Worm (Caenorhabditis elegans): ENCODE results near the gene rhr-2.

rhr-2 gene

DNA sequence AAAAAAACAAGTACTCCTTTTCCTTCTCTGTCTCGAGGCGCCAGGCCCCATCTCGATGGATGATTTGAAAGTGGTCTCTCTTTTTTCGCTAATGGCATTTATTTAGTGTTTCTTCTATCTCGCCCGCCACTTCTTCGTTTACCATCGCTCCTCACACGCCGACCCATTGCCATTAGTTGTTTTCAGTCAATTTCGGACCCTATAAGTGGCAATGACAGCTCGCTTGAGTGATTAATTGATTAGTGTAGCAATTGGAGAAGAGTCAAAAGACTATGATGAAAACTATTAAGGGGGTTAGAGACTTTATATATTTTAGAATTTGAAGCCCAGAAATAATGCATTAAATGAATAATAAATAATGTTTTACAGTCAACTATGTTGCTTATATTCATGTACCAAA lies 23.6 kb downstream of the rhr-2 start:
- TF ChIP-seq nhr-76 (tag; optimal IDR thresholded peaks at IDR 0.05) (no peak), lin-15B (tag; optimal IDR thresholded peaks at IDR 0.05) (no peak), unc-62 (GFP tag; optimal IDR thresholded peaks at IDR 0.05) (no peak), ZK546.5 (tag; optimal IDR thresholded peaks at IDR 0.05) (no peak)

DNA sequence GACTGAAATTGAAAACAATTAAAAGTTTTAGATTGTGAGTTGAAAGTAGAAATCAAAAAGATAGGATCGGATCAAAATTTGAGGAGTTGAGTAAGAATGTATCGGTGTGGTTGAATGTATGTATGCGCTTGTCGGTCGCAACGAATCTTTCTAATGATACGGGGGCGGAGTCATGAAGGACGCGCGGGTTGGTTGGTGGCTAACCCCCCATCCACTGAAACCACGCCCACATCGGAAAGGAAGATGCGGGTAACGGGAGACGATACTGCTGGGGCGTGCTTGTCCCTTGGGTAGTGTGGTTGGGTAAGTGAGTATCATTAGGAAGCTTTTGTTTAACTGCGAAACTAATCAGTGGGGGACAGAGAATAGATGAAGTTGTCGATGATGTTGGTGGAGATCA lies 24.6 kb downstream of the rhr-2 start, which contains the start of gene ceh-32:
TSS of gene ceh-32 (minus strand) at position 2 of the 400 bp plus-strand sequence.
- TF ChIP-seq nfya-1 (tag; optimal IDR thresholded peaks at IDR 0.05; ENCODE audit: insufficient read depth) (peak; percentile 81), nhr-11 (tag; optimal IDR thresholded peaks at IDR 0.05) (no peak)

DNA sequence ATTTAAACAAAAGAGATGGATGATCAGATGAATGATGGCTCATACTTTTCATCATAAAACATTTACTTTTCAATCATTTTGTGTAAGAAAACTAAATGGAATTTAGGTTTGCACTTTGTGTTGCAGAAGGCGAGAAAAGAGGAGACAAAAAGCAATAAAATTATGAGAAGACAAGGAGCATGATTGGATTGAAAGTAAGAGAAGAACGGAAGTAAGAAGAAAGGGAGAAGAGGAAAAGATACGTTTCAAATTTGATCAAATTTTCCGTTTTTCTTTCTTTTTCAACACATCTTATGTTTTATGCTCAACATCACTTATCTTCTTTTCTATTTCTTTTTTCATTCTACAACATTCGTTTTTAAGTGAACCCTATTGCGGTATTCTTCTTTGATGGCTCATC lies 25.3 kb downstream of the rhr-2 start:
- TF ChIP-seq mdl-1 (tag; optimal IDR thresholded peaks at IDR 0.05) (no peak), fkh-10 (GFP tag; optimal IDR thresholded peaks at IDR 0.05) (peak; percentile 86), ztf-4 (tag; optimal IDR thresholded peaks at IDR 0.05) (no peak)

DNA sequence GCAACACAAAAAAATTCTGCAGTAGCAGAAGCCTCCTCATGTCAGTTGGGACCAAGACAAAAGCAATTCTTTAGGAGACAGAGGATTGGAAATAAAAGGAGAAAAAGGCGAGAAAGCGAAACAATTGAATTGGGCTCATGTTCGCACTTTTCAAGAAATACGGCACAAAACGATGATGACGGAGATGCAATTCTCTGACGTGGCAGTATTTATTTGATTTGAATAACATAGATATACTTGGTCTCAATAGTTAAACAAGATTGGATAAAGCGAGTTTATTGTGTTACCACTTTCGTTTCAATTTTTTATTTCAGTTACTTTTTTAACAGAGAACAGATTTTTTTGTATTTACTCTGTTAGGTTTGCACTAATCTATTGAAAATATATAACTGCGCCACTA lies 32.5 kb downstream of the rhr-2 start:
- TF ChIP-seq ZK546.5 (tag; optimal IDR thresholded peaks at IDR 0.05): no peak
- no peak for TF ChIP-seq nhr-76 (tag; optimal IDR thresholded peaks at IDR 0.05)
- TF ChIP-seq skn-1 (tag; optimal IDR thresholded peaks at IDR 0.05): no peak
- peak; percentile 84 for TF ChIP-seq fkh-10 (GFP tag; optimal IDR thresholded peaks at IDR 0.05)
- no peak for TF ChIP-seq nhr-23 (tag; optimal IDR thresholded peaks at IDR 0.05)

DNA sequence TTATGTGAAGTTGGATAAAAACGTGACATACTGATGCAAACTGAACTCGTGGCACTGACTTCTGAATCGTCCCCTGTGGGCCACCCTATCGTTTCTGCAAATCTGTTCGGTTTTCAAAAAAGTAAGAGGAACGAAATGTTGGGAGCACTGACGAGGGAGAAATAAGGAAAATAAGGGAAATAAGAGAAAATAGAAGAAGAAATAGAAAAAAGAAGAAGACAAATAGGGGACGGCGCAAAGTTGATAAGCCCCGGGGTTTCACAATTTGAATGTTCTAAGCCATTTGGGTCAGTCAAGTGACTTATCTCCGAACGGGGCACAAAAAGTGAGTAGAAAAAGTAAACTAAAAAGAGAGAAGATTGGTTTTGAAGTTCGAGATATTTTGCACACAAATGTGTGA lies 34.4 kb downstream of the rhr-2 start, which contains the start of gene W05E10.5:
TSS of gene W05E10.5 (minus strand) at position 101 of the 400 bp plus-strand sequence.
- TF ChIP-seq nhr-12 (tag; optimal IDR thresholded peaks at IDR 0.05): no peak
- no peak for TF ChIP-seq ceh-28 (tag; optimal IDR thresholded peaks at IDR 0.05)
- no peak for TF ChIP-seq mdl-1 (tag; optimal IDR thresholded peaks at IDR 0.05)
- no peak for TF ChIP-seq hmg-11 (tag; optimal IDR thresholded peaks at IDR 0.05)
- no peak for TF ChIP-seq pha-4 (tag; optimal IDR thresholded peaks at IDR 0.05)
- no peak for TF ChIP-seq nhr-11 (tag; optimal IDR thresholded peaks at IDR 0.05)
- TF ChIP-seq sea-2 (GFP tag; optimal IDR thresholded peaks at IDR 0.05): no peak
- no peak for TF ChIP-seq nhr-67 (tag; optimal IDR thresholded peaks at IDR 0.05)
- no peak for TF ChIP-seq ceh-9 (tag; optimal IDR thresholded peaks at IDR 0.05)
- no peak for TF ChIP-seq fkh-2 (tag; optimal IDR thresholded peaks at IDR 0.05)
- TF ChIP-seq jun-1 (tag; optimal IDR thresholded peaks at IDR 0.05): no peak
- no peak for TF ChIP-seq R02D3.7 (tag; optimal IDR thresholded peaks at IDR 0.05)
- TF ChIP-seq fkh-10 (GFP tag; optimal IDR thresholded peaks at IDR 0.05): no peak
- no peak for TF ChIP-seq snpc-4 (tag; optimal IDR thresholded peaks at IDR 0.05)
- no peak for TF ChIP-seq tbx-2 (tag; optimal IDR thresholded peaks at IDR 0.05)
- no peak for TF ChIP-seq elt-1 (tag; optimal IDR thresholded peaks at IDR 0.05)
- no peak for TF ChIP-seq nhr-28 (tag; optimal IDR thresholded peaks at IDR 0.05)
- no peak for TF ChIP-seq lsy-12 (tag; optimal IDR thresholded peaks at IDR 0.05)
- no peak for TF ChIP-seq nhr-237 (tag; optimal IDR thresholded peaks at IDR 0.05)
- TF ChIP-seq nfya-1 (tag; optimal IDR thresholded peaks at IDR 0.05; ENCODE audit: insufficient read depth): no peak

DNA sequence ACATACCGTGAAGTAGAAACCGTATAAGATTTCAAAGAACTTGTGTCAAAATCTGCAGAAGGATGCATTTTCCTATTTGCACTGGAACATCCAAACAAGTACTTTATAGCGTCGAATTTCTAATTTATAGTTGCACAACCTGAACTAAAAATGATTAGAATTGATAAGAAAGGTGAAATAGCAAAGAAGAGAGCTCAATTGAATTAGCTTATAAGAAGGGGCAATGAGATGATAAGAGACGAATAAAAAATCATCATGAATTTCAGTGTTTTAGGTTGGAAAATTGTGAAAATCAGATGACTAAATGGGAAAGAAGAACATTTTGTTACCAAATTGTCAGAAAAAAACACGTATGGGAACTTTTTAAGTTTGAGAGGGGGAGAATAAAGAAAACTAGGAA lies 38.4 kb downstream of the rhr-2 start, which contains the start of gene W05E10.1:
TSS of gene W05E10.1 (minus strand) at position 139 of the 400 bp plus-strand sequence.
- TF ChIP-seq eor-1 (tag; optimal IDR thresholded peaks at IDR 0.05) (no peak), ZK546.5 (tag; optimal IDR thresholded peaks at IDR 0.05) (no peak), mml-1 (tag; optimal IDR thresholded peaks at IDR 0.05) (no peak), egl-5 (tag; optimal IDR thresholded peaks at IDR 0.05) (no peak), elt-2 (tag; optimal IDR thresholded peaks at IDR 0.05) (peak; percentile 69), lin-39 (tag; optimal IDR thresholded peaks at IDR 0.05) (no peak), lsy-12 (tag; optimal IDR thresholded peaks at IDR 0.05) (no peak), ama-1 (optimal IDR thresholded peaks at IDR 0.05) (no peak), aly-2 (tag; optimal IDR thresholded peaks at IDR 0.05) (no peak), sea-2 (GFP tag; optimal IDR thresholded peaks at IDR 0.05) (no peak), snpc-4 (tag; optimal IDR thresholded peaks at IDR 0.05) (no peak), nhr-67 (tag; optimal IDR thresholded peaks at IDR 0.05) (no peak), nhr-11 (tag; optimal IDR thresholded peaks at IDR 0.05) (no peak), pqm-1 (tag; optimal IDR thresholded peaks at IDR 0.05) (peak; percentile 52)

All from whole organism, L3 larva.